Worm (Caenorhabditis elegans): Measurements from ENCODE around the gene ZK622.5.

Gene ZK622.5

DNA sequence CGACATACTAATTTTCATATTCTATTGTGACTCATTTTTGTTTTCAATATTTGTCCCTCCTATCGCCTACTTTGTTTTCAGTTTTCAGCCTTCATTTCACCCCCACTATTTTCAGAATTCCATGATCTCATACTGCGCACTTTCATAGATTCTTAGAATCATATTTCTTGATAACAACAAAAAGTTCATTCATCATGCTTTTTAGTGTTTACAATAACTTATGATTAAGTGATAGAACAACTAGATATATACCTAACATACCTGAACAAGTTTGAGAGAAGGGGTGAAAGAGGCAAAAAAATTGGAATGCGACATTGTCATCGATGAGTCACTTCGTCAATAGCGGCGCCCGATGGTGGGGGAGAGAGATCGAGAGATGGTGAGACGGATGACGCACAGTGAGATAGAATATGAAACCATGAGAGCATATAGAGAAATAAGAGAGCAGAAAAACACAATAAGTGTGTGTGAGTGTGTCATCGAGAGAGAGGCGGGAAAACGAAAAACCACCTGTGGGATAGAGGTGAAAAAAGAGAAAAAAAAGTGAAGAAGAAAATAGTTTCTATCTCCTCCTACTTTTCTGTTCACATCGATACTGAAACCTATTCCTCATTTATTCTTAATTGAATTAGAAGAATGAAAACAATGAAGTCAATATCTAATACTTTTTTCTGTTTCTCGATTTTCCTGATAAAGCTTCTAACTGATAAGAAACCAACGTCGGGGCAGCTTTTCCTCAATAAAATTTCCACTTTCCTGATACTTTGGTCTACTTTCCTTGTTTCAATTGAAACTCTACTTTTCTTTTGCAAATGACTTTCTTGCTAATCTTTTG, 47.6 kb downstream of the ZK622.5 start (continued):
- TF ChIP-seq nhr-21 (tag; optimal IDR thresholded peaks at IDR 0.05) (peak; percentile 66), unc-55 (GFP tag; optimal IDR thresholded peaks at IDR 0.05) (peak; percentile 69), ceh-82 (tag; optimal IDR thresholded peaks at IDR 0.05) (no peak)

DNA sequence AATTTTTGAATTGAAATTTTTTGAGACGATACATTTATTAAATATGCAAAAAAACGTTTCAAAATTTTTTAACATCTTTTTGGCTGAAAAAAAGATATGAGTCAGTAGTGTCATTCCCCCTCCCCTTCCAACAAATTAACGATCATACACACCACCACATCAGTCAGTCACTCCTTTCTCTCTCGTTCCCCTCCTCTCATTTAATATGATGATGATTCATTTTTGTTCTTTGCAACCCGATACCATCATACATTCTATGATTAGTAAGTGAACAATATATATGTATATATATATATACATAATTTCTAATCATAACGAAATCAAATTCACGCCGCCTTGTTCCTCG, 48.2 kb downstream of the ZK622.5 start:
- TF ChIP-seq mab-5 (tag; optimal IDR thresholded peaks at IDR 0.05) (no peak), lin-13 (GFP tag; optimal IDR thresholded peaks at IDR 0.05) (peak; percentile 9), fos-1 (tag; optimal IDR thresholded peaks at IDR 0.05) (peak; percentile 1)

DNA sequence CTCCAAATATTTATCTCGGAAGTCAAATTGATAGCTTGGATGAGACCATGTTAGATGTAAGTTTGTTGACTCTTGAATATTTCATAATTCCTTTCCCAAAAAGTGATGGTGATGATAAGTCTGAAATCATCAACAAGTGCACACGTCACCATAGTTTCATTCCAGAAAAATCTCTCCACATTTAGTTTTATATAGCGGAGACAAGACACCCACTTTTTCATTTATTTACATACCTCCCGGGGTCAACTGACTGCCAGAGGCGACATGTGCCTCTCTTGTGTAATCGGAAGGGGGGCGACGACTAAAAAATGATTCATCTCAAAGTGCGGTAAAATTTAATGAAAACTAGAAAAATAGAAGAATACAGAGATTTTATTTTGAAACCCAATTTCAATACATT, 49.1 kb downstream of the ZK622.5 start:
- TF ChIP-seq lin-13 (GFP tag; optimal IDR thresholded peaks at IDR 0.05) (no peak), ztf-4 (tag; optimal IDR thresholded peaks at IDR 0.05) (peak; percentile 52), C34F6.9 (tag; optimal IDR thresholded peaks at IDR 0.05) (peak; percentile 10), unc-55 (GFP tag; optimal IDR thresholded peaks at IDR 0.05) (no peak), nhr-6 (tag; optimal IDR thresholded peaks at IDR 0.05) (no peak), sma-3 (GFP tag; optimal IDR thresholded peaks at IDR 0.05) (peak; percentile 14), lsy-2 (tag; optimal IDR thresholded peaks at IDR 0.05) (peak in 1 of 2 experiments; percentile 33), elt-3 (tag; optimal IDR thresholded peaks at IDR 0.05) (no peak), sma-9 (GFP tag; optimal IDR thresholded peaks at IDR 0.05) (peak; percentile 59), sma-9 (tag; optimal IDR thresholded peaks at IDR 0.05) (no peak), Y55F3AM.14 (GFP tag; optimal IDR thresholded peaks at IDR 0.05) (no peak), R02D3.7 (tag; optimal IDR thresholded peaks at IDR 0.05) (no peak), nhr-11 (tag; optimal IDR thresholded peaks at IDR 0.05) (no peak), mab-5 (tag; optimal IDR thresholded peaks at IDR 0.05) (no peak), alr-1 (tag; optimal IDR thresholded peaks at IDR 0.05) (no peak), aly-2 (tag; optimal IDR thresholded peaks at IDR 0.05) (no peak), nhr-129 (tag; optimal IDR thresholded peaks at IDR 0.05) (peak; percentile 66), crh-2 (tag; optimal IDR thresholded peaks at IDR 0.05) (peak; percentile 90), ceh-82 (tag; optimal IDR thresholded peaks at IDR 0.05) (no peak), ztf-11 (tag; optimal IDR thresholded peaks at IDR 0.05) (no peak), fos-1 (tag; optimal IDR thresholded peaks at IDR 0.05) (peak; percentile 72), mdl-1 (tag; optimal IDR thresholded peaks at IDR 0.05) (peak in 1 of 2 experiments; percentile 10), F13H6.1 (tag; optimal IDR thresholded peaks at IDR 0.05) (peak; percentile 26), gmeb-1 (tag; optimal IDR thresholded peaks at IDR 0.05) (peak; percentile 26)

DNA sequence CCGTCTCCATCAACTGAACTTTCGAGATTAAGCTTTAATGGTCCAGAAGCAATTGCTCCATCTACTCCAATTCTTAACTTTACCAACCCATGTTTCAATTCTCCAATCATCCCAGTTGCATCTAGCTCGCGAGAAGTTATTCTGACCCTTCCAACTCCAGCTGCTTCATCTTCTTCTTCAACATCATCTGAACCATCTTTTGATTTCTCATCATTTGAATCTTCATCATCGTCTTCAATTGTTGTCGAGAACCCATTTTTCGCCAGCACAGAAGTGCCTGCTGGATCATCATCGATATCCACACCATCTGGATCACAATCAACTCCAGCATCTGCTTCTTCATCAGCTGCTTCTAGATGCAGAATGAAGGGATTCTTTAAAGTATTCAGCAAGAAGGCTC, 50.3 kb downstream of the ZK622.5 start:
- TF ChIP-seq lin-39 (tag; optimal IDR thresholded peaks at IDR 0.05) (no peak), dmd-4 (tag; optimal IDR thresholded peaks at IDR 0.05) (no peak), nhr-77 (tag; optimal IDR thresholded peaks at IDR 0.05) (no peak), ceh-16 (tag; optimal IDR thresholded peaks at IDR 0.05) (no peak), sem-4 (tag; optimal IDR thresholded peaks at IDR 0.05) (no peak), nhr-129 (tag; optimal IDR thresholded peaks at IDR 0.05) (no peak), C34F6.9 (tag; optimal IDR thresholded peaks at IDR 0.05) (no peak), nhr-11 (tag; optimal IDR thresholded peaks at IDR 0.05) (no peak), aly-2 (tag; optimal IDR thresholded peaks at IDR 0.05) (no peak), elt-1 (tag; optimal IDR thresholded peaks at IDR 0.05) (no peak), nhr-21 (tag; optimal IDR thresholded peaks at IDR 0.05) (no peak), nhr-23 (tag; optimal IDR thresholded peaks at IDR 0.05) (no peak), ZK546.5 (tag; optimal IDR thresholded peaks at IDR 0.05) (no peak), snpc-4 (tag; optimal IDR thresholded peaks at IDR 0.05) (no peak), R02D3.7 (tag; optimal IDR thresholded peaks at IDR 0.05) (no peak), blmp-1 (tag; optimal IDR thresholded peaks at IDR 0.05; ENCODE audit: insufficient read depth) (no peak), ztf-1 (GFP tag; conservative IDR thresholded peaks at IDR 0.05) (no peak), ztf-4 (tag; optimal IDR thresholded peaks at IDR 0.05) (no peak), ceh-82 (tag; optimal IDR thresholded peaks at IDR 0.05) (no peak)
